Fruit fly (Drosophila melanogaster) whole organism, embryonic: ENCODE data around the gene RfC3.

Experiments used
- ase ChIP-seq: fragments of 200-800 bp; sonication (Bioruptor generic); IDR thresholded peaks from 3 replicates; pipeline ENCODE4 v1.3.6; 2022; ENCODE audit warnings: missing biosample characterization, missing genetic modification characterization
- chif ChIP-seq, 2 experiments: fragments of 200-800 bp; sonication (Bioruptor generic); optimal IDR thresholded peaks; 3 replicates each; lab custom pipeline; 2016; ENCODE audit warnings: missing biosample characterization in 2 of 2, missing genetic modification characterization in 2 of 2

DNA sequence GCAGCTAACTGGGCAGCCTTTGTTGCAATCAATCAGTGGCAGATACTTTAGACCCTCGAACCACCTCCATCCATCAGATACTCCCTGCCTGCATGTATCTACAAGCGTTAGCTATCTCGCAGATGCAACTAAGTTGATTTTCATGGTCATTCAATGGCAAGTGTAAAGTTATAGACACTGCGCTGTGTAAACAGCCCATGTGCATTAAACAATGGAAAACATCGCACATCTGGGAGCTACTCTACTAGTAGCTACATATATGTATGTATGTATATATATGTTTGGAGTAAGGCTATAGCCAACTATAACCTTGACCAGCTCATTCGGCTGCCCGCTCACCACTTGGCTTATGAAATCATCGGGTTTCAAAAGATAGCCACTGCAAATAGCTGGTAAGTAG lies 51.2 kb downstream of the RfC3 start:
- TF ChIP-seq ase (GFP tag; lab: Robert Waterston, UW) (no peak), chif (GFP tag; optimal IDR thresholded peaks at IDR 0.05; lab: Kevin White, UChicago) (no peak)
